Worm (Caenorhabditis elegans): ENCODE measurements around the gene tald-1.

- TF ChIP-seq fkh-4 (tag; optimal IDR thresholded peaks at IDR 0.05; ENCODE audit: borderline replicate concordance) (no peak), unc-86 (tag; optimal IDR thresholded peaks at IDR 0.05) (no peak), ceh-8 (GFP tag; optimal IDR thresholded peaks at IDR 0.05) (no peak), vab-15 (tag; optimal IDR thresholded peaks at IDR 0.05) (no peak), ztf-11 (tag; optimal IDR thresholded peaks at IDR 0.05) (no peak), sox-4 (tag; optimal IDR thresholded peaks at IDR 0.05) (no peak), lsy-2 (tag; optimal IDR thresholded peaks at IDR 0.05) (no peak), snpc-4 (tag; optimal IDR thresholded peaks at IDR 0.05) (no peak), ama-1 (optimal IDR thresholded peaks at IDR 0.05) (no peak), rnt-1 (tag; optimal IDR thresholded peaks at IDR 0.05) (no peak), pqm-1 (tag; optimal IDR thresholded peaks at IDR 0.05) (no peak), xbp-1 (tag; optimal IDR thresholded peaks at IDR 0.05) (no peak), egl-27 (tag; optimal IDR thresholded peaks at IDR 0.05) (no peak), hpl-2 (GFP tag; optimal IDR thresholded peaks at IDR 0.05) (no peak)
Observed at ce11 chrIV:4386351-4386750, at the start of gene tald-1.

Data from whole organism, L1 larva.